Worm (Caenorhabditis elegans) whole organism, young adult: ENCODE measurements around the gene ugt-66.
A peak's percentile ranks its signal among the peaks of the same experiment; 100 is the strongest.

ENCODE experiments used
- D2030.7 ChIP-seq: fragments of 200-800 bp; sonication (Bioruptor generic); IDR thresholded peaks from 2 replicates; pipeline ENCODE4 v1.3.6; 2022; ENCODE audit warnings: missing genetic modification reagents, missing genetic modification characterization, missing compliant biosample characterization
- F10E7.11 ChIP-seq: sonication (generic microtip); optimal IDR thresholded peaks from 2 replicates; lab custom pipeline; 2017; ENCODE audit warnings: mild to moderate bottlenecking, missing genetic modification characterization, moderate library complexity, missing compliant biosample characterization
- F33H1.4 ChIP-seq: fragments of 200-800 bp; sonication (Bioruptor generic); IDR thresholded peaks from 2 replicates; pipeline ENCODE4 v1.3.6; 2022; ENCODE audit warnings: missing genetic modification reagents, missing genetic modification characterization, missing compliant biosample characterization
- F39B2.1 ChIP-seq: fragments of 200-800 bp; sonication (Bioruptor generic); IDR thresholded peaks from 2 replicates; pipeline ENCODE4 v1.3.6; 2022; ENCODE audit warnings: missing genetic modification reagents, missing genetic modification characterization, missing compliant biosample characterization
- F55B11.4 ChIP-seq: sonication (generic microtip); optimal IDR thresholded peaks from 2 replicates; lab custom pipeline; 2016; ENCODE audit warnings: missing compliant biosample characterization, missing genetic modification characterization, borderline replicate concordance; ENCODE audit not compliant: insufficient read depth
- K12H6.12 ChIP-seq: fragments of 200-800 bp; sonication (Bioruptor generic); optimal IDR thresholded peaks from 2 replicates; lab custom pipeline; 2018; ENCODE audit warnings: mild to moderate bottlenecking, missing genetic modification characterization, missing compliant biosample characterization
- Y53G8AR.9 ChIP-seq: fragments of 200-800 bp; sonication (Bioruptor generic); conservative IDR thresholded peaks from 2 replicates; pipeline ENCODE4 v1.3.6; 2022; ENCODE audit warnings: missing genetic modification reagents, missing genetic modification characterization, missing compliant biosample characterization
- Y95B8A.8 ChIP-seq: fragments of 200-800 bp; sonication (Bioruptor generic); IDR thresholded peaks from 2 replicates; pipeline ENCODE4 v1.3.6; 2022; ENCODE audit warnings: missing genetic modification reagents, missing genetic modification characterization, missing compliant biosample characterization
- aptf-2 ChIP-seq: fragments of 200-800 bp; sonication (Bioruptor generic); conservative IDR thresholded peaks from 2 replicates; pipeline ENCODE4 v1.3.6; 2022; ENCODE audit warnings: missing genetic modification reagents, missing genetic modification characterization, missing compliant biosample characterization
- attf-3 ChIP-seq: fragments of 200-800 bp; sonication (Bioruptor generic); conservative IDR thresholded peaks from 2 replicates; pipeline ENCODE4 v1.3.6; 2022; ENCODE audit warnings: missing genetic modification reagents, missing genetic modification characterization, missing compliant biosample characterization
- attf-5 ChIP-seq: fragments of 200-800 bp; sonication (Bioruptor generic); optimal IDR thresholded peaks from 2 replicates; lab custom pipeline; 2018; ENCODE audit warnings: mild to moderate bottlenecking, missing genetic modification characterization, missing compliant biosample characterization
- bed-1 ChIP-seq: fragments of 200-800 bp; sonication (Bioruptor generic); IDR thresholded peaks from 2 replicates; pipeline ENCODE4 v1.3.6; 2022; ENCODE audit warnings: missing genetic modification reagents, missing genetic modification characterization, missing compliant biosample characterization
- ccch-3 ChIP-seq: fragments of 200-800 bp; sonication (Bioruptor generic); optimal IDR thresholded peaks from 2 replicates; lab custom pipeline; 2018; ENCODE audit warnings: mild to moderate bottlenecking, missing genetic modification characterization, missing compliant biosample characterization
- cebp-1 ChIP-seq, 2 experiments: fragments of 200-800 bp in 1 of 2; sonication (Bioruptor generic) in 1 of 2; sonication (generic microtip) in 1 of 2; IDR thresholded peaks in 1 of 2; optimal IDR thresholded peaks in 1 of 2; 2 replicates each; pipeline versions ENCODE4 v1.3.6 to Lab custom; 2017 to 2022; ENCODE audit warnings: missing compliant biosample characterization in 2 of 2, missing genetic modification characterization in 2 of 2, mild to moderate bottlenecking in 1 of 2, missing genetic modification reagents in 1 of 2, moderate library complexity in 1 of 2
- ceh-40 ChIP-seq: fragments of 200-800 bp; sonication (Bioruptor generic); IDR thresholded peaks from 2 replicates; pipeline ENCODE4 v1.3.6; 2022; ENCODE audit warnings: missing genetic modification characterization, missing compliant biosample characterization
- chd-7 ChIP-seq: sonication (generic microtip); optimal IDR thresholded peaks from 2 replicates; lab custom pipeline; 2016; ENCODE audit warnings: mild to moderate bottlenecking, missing genetic modification characterization, moderate library complexity, missing compliant biosample characterization
- dox-1 ChIP-seq: fragments of 200-800 bp; sonication (Bioruptor generic); IDR thresholded peaks from 2 replicates; pipeline ENCODE4 v1.3.6; 2022; ENCODE audit warnings: missing genetic modification reagents, missing genetic modification characterization, missing compliant biosample characterization
- efl-1 ChIP-seq: fragments of 150-350 bp; optimal IDR thresholded peaks from 2 replicates; lab custom pipeline; 2014; ENCODE audit warnings: missing biosample characterization, missing genetic modification reagents, missing genetic modification characterization
- egrh-3 ChIP-seq: fragments of 200-800 bp; sonication (Bioruptor generic); IDR thresholded peaks from 2 replicates; pipeline ENCODE4 v1.3.6; 2022; ENCODE audit warnings: missing genetic modification reagents, missing genetic modification characterization, missing compliant biosample characterization
- hmg-1.2 ChIP-seq: fragments of 200-800 bp; sonication (Bioruptor generic); IDR thresholded peaks from 2 replicates; pipeline ENCODE4 v1.3.6; 2022; ENCODE audit warnings: missing genetic modification reagents, missing genetic modification characterization, missing compliant biosample characterization
- hrde-1 ChIP-seq: sonication (generic microtip); optimal IDR thresholded peaks from 2 replicates; lab custom pipeline; 2016; ENCODE audit warnings: missing genetic modification characterization, mild to moderate bottlenecking, missing compliant biosample characterization, moderate library complexity, missing genotype, missing genetic modification reagents, borderline replicate concordance
- hsf-1 ChIP-seq: fragments of 200-800 bp; sonication (Bioruptor generic); IDR thresholded peaks from 2 replicates; pipeline ENCODE4 v1.3.6; 2022; ENCODE audit warnings: missing genetic modification reagents, missing genetic modification characterization, missing compliant biosample characterization
- let-526 ChIP-seq: fragments of 200-800 bp; sonication (Bioruptor generic); IDR thresholded peaks from 2 replicates; pipeline ENCODE4 v1.3.6; 2022; ENCODE audit warnings: missing genetic modification reagents, missing genetic modification characterization, missing compliant biosample characterization
- let-607 ChIP-seq, 2 experiments: fragments of 200-800 bp in 1 of 2; sonication (Bioruptor generic) in 1 of 2; sonication (generic microtip) in 1 of 2; optimal IDR thresholded peaks; 2 replicates each; lab custom pipeline; 2016 to 2018; ENCODE audit warnings: mild to moderate bottlenecking in 2 of 2, missing compliant biosample characterization in 2 of 2, missing genetic modification characterization in 2 of 2, moderate library complexity in 2 of 2, missing genotype in 1 of 2
- lin-35 ChIP-seq, 3 experiments: fragments of 150-350 bp in 2 of 3; sonication (generic microtip) in 1 of 3; optimal IDR thresholded peaks; 2 replicates each; lab custom pipeline; 2014 to 2018; ENCODE audit warnings: missing biosample characterization in 3 of 3, missing genetic modification characterization in 3 of 3, missing genetic modification reagents in 3 of 3
- lir-1 ChIP-seq: fragments of 200-800 bp; sonication (Bioruptor generic); conservative IDR thresholded peaks from 2 replicates; pipeline ENCODE4 v1.3.6; 2022; ENCODE audit warnings: missing genetic modification reagents, missing genetic modification characterization, missing compliant biosample characterization
- madf-6 ChIP-seq: fragments of 200-800 bp; sonication (Bioruptor generic); IDR thresholded peaks from 2 replicates; pipeline ENCODE4 v1.3.6; 2022; ENCODE audit warnings: missing genetic modification reagents, missing genetic modification characterization, missing compliant biosample characterization
- madf-8 ChIP-seq: fragments of 200-800 bp; sonication (Bioruptor generic); conservative IDR thresholded peaks from 2 replicates; pipeline ENCODE4 v1.3.6; 2022; ENCODE audit warnings: missing genetic modification reagents, missing genetic modification characterization, missing compliant biosample characterization
- mes-4 ChIP-seq: sonication (generic microtip); optimal IDR thresholded peaks from 2 replicates; lab custom pipeline; 2016; ENCODE audit warnings: missing genotype, missing genetic modification characterization, missing compliant biosample characterization
- nfya-2 ChIP-seq: fragments of 200-800 bp; sonication (Bioruptor generic); IDR thresholded peaks from 2 replicates; pipeline ENCODE4 v1.3.6; 2022; ENCODE audit warnings: missing genetic modification reagents, missing genetic modification characterization, missing compliant biosample characterization
- nfyb-1 ChIP-seq: fragments of 200-800 bp; sonication (Bioruptor generic); IDR thresholded peaks from 2 replicates; pipeline ENCODE4 v1.3.6; 2022; ENCODE audit warnings: missing genetic modification reagents, missing genetic modification characterization, missing compliant biosample characterization
- nhr-80 ChIP-seq: sonication (generic microtip); optimal IDR thresholded peaks from 2 replicates; lab custom pipeline; 2016; ENCODE audit warnings: missing genetic modification characterization, missing compliant biosample characterization
- repo-1 ChIP-seq: sonication (generic microtip); optimal IDR thresholded peaks from 2 replicates; lab custom pipeline; 2017; ENCODE audit warnings: mild to moderate bottlenecking, missing genetic modification characterization, missing compliant biosample characterization
- rpc-1 ChIP-seq, 2 experiments: fragments of 150-350 bp in 1 of 2; sonication (generic microtip) in 1 of 2; optimal IDR thresholded peaks; 2 replicates each; lab custom pipeline; 2014 to 2018; ENCODE audit warnings: missing biosample characterization in 1 of 2, missing genetic modification characterization in 1 of 2, missing genetic modification reagents in 1 of 2, missing genotype in 1 of 2
- snpc-1.3 ChIP-seq: sonication (generic microtip); optimal IDR thresholded peaks from 2 replicates; lab custom pipeline; 2017; ENCODE audit warnings: missing genetic modification characterization, mild to moderate bottlenecking, missing compliant biosample characterization, antibody characterized with exemption, moderate library complexity, missing genotype, missing genetic modification reagents; ENCODE audit not compliant: insufficient read depth
- snpc-3.4 ChIP-seq: sonication (generic microtip); optimal IDR thresholded peaks from 2 replicates; lab custom pipeline; 2017; ENCODE audit warnings: missing genetic modification characterization, mild to moderate bottlenecking, missing compliant biosample characterization, antibody characterized with exemption, moderate library complexity, missing genotype, missing genetic modification reagents
- tbp1 ChIP-seq: fragments of 200-800 bp; sonication (Bioruptor generic); optimal IDR thresholded peaks from 2 replicates; lab custom pipeline; 2018; ENCODE audit warnings: mild to moderate bottlenecking, missing genetic modification characterization, missing compliant biosample characterization
- tlf-1 ChIP-seq: fragments of 200-800 bp; sonication (Bioruptor generic); optimal IDR thresholded peaks from 2 replicates; lab custom pipeline; 2018; ENCODE audit warnings: mild to moderate bottlenecking, missing genetic modification characterization, missing compliant biosample characterization
- ztf-22 ChIP-seq: fragments of 200-800 bp; sonication (Bioruptor generic); optimal IDR thresholded peaks from 2 replicates; lab custom pipeline; 2018; ENCODE audit warnings: mild to moderate bottlenecking, missing genetic modification characterization, moderate library complexity, missing compliant biosample characterization

Gene ugt-66

ce11 chrIII:6173020-6173597 lies 21.3 kb downstream of the ugt-66 start, which contains the start of the genes abcf-3 and F42A10.5 (continued):
- TF ChIP-seq F33H1.4 (GFP tag; lab: Robert Waterston, UW) (peak; percentile 58), let-607 (tag; optimal IDR thresholded peaks at IDR 0.05; lab: Kevin White, UChicago) (peak in 1 of 2 experiments; percentile 56), hrde-1 (tag; lab: Kevin White, UChicago) (no peak), lir-1 (GFP tag; lab: Robert Waterston, UW) (no peak), nfya-2 (GFP tag; lab: Robert Waterston, UW) (no peak), nfyb-1 (GFP tag; lab: Robert Waterston, UW) (0 out of 2 replicates have a peak, but pooled peaks have one; percentile 40), attf-5 (peak; percentile 33), snpc-3.4 (tag; lab: Kevin White, UChicago) (peak; percentile 29), snpc-1.3 (peak; percentile 67), dox-1 (no peak), hmg-1.2 (no peak), F39B2.1 (no peak), ztf-22 (GFP tag; lab: Kevin White, UChicago) (no peak), attf-3 (GFP tag; lab: Robert Waterston, UW) (0 out of 2 replicates have a peak, but pooled peaks have one; percentile 12), ccch-3 (GFP tag; lab: Kevin White, UChicago) (no peak), mes-4 (tag; lab: Kevin White, UChicago) (no peak), aptf-2 (no peak), F55B11.4 (no peak), madf-6 (GFP tag; lab: Robert Waterston, UW) (peak; percentile 55; the same call in 1 of the 2 replicates), repo-1 (tag; lab: Kevin White, UChicago) (no peak), bed-1 (GFP tag; lab: Robert Waterston, UW) (no peak), Y95B8A.8 (GFP tag; lab: Robert Waterston, UW) (no peak), tlf-1 (GFP tag; lab: Kevin White, UChicago) (peak; percentile 26), cebp-1 (GFP tag; IDR thresholded peaks at IDR 0.05; lab: Robert Waterston, UW) (no peak), cebp-1 (tag; optimal IDR thresholded peaks at IDR 0.05; lab: Kevin White, UChicago) (peak; percentile 93), Y53G8AR.9 (GFP tag; lab: Robert Waterston, UW) (0 out of 2 replicates have a peak, but pooled peaks have one; percentile 58), F10E7.11 (tag; lab: Kevin White, UChicago) (no peak), nhr-80 (tag; lab: Kevin White, UChicago) (peak; percentile 41), let-526 (GFP tag; lab: Robert Waterston, UW) (no peak), efl-1 (GFP tag; lab: Kevin White, UChicago) (peak; percentile 23), ceh-40 (no peak)
- TF ChIP-seq, all 124 proteins: peak for 25

ce11 chrIII:6170038-6170437 lies 24.3 kb downstream of the ugt-66 start:
- TF ChIP-seq K12H6.12 (tag; lab: Kevin White, UChicago) (peak; percentile 12), dox-1 (peak; percentile 7; the same call in 1 of the 2 replicates), madf-8 (GFP tag; lab: Robert Waterston, UW) (no peak), cebp-1 (GFP tag; IDR thresholded peaks at IDR 0.05; lab: Robert Waterston, UW) (no peak), cebp-1 (tag; optimal IDR thresholded peaks at IDR 0.05; lab: Kevin White, UChicago) (peak; percentile 24), rpc-1 (optimal IDR thresholded peaks at IDR 0.05; lab: Kevin White, UChicago) (peak; percentile 51), rpc-1 (tag; optimal IDR thresholded peaks at IDR 0.05; lab: Kevin White, UChicago) (no peak), hmg-1.2 (peak; percentile 95), tbp1 (GFP tag; lab: Kevin White, UChicago) (peak; percentile 4), D2030.7 (no peak), ccch-3 (GFP tag; lab: Kevin White, UChicago) (no peak), egrh-3 (GFP tag; lab: Robert Waterston, UW) (0 out of 2 replicates have a peak, but pooled peaks have one; percentile 20), hsf-1 (GFP tag; lab: Robert Waterston, UW) (peak; percentile 84), chd-7 (tag; lab: Kevin White, UChicago) (peak; percentile 14), lin-35 (GFP tag; optimal IDR thresholded peaks at IDR 0.05; lab: Kevin White, UChicago) (peak in 1 of 3 experiments; percentile 30)
